Worm (Caenorhabditis elegans) whole organism, L3 larva: ENCODE measurements around the gene Y37H2A.11.

Source experiments
- ama-1 ChIP-seq: fragments of 150-350 bp; optimal IDR thresholded peaks from 2 replicates; lab custom pipeline; 2018
- daf-12 ChIP-seq: fragments of 150-350 bp; optimal IDR thresholded peaks from 2 replicates; lab custom pipeline; 2014; ENCODE audit warnings: missing biosample characterization, missing genetic modification reagents, missing genetic modification characterization
- elt-1 ChIP-seq: fragments of 150-350 bp; optimal IDR thresholded peaks from 2 replicates; lab custom pipeline; 2014; ENCODE audit warnings: missing biosample characterization, missing genetic modification characterization
- hmg-11 ChIP-seq: sonication (generic microtip); optimal IDR thresholded peaks from 2 replicates; lab custom pipeline; 2016; ENCODE audit warnings: missing genetic modification characterization, missing compliant biosample characterization
- lin-39 ChIP-seq: fragments of 150-350 bp; optimal IDR thresholded peaks from 2 replicates; lab custom pipeline; 2018; ENCODE audit warnings: missing biosample characterization, missing genetic modification reagents, missing genetic modification characterization
- nhr-77 ChIP-seq: fragments of 150-350 bp; optimal IDR thresholded peaks from 2 replicates; lab custom pipeline; 2014; ENCODE audit warnings: missing biosample characterization, missing genetic modification characterization
- pha-4 ChIP-seq: fragments of 150-350 bp; optimal IDR thresholded peaks from 2 replicates; lab custom pipeline; 2014; ENCODE audit warnings: missing biosample characterization, missing genetic modification reagents, missing genetic modification characterization
- tbx-2 ChIP-seq: sonication (generic microtip); optimal IDR thresholded peaks from 2 replicates; lab custom pipeline; 2016; ENCODE audit warnings: mild to moderate bottlenecking, missing genetic modification characterization, missing compliant biosample characterization
- unc-39 ChIP-seq: sonication (generic microtip); optimal IDR thresholded peaks from 4 replicates; lab custom pipeline; 2017; ENCODE audit warnings: missing biosample characterization, missing genetic modification characterization
- zag-1 ChIP-seq: fragments of 150-350 bp; optimal IDR thresholded peaks from 2 replicates; lab custom pipeline; 2014; ENCODE audit warnings: missing biosample characterization, missing genetic modification characterization

DNA sequence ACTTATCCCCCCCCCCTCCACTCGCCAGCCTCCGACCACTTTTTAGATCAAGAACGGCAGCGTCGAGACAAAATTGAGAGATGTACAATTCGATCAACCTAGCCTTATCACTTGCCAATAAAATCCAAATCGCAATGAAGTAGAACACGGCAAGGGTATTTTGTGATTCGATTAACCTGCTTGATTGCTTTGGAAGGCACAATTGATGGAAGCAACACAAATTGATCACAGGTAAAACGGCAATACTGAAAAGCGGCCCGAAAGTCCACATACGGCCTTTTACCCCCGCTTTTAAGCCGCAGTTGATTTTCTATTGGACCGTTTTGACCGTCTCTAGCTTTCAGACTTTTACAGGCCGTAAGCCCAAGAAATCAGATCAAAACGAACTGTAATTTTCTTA, 47.1 kb downstream of the Y37H2A.11 start, which contains the start of gene clec-245:
- TF ChIP-seq elt-1 (tag; lab: Kevin White, UChicago), result no peak
- no peak for TF ChIP-seq pha-4
- TF ChIP-seq tbx-2 (tag; lab: Kevin White, UChicago), result no peak
- no peak for TF ChIP-seq nhr-77 (tag; lab: Kevin White, UChicago)
- TF ChIP-seq daf-12 (tag; lab: Kevin White, UChicago), result no peak
- no peak for TF ChIP-seq unc-39 (tag; lab: Kevin White, UChicago)
- no peak for TF ChIP-seq zag-1 (tag; lab: Kevin White, UChicago)
- no peak for TF ChIP-seq hmg-11
- no peak for TF ChIP-seq ama-1
- no peak for TF ChIP-seq lin-39 (tag; lab: Kevin White, UChicago)
